Fruit fly (Drosophila melanogaster) whole organism, pupa: ENCODE measurements around the gene CG18598.

Experiments used
- CG10348 ChIP-seq: fragments of 200-800 bp; sonication (Bioruptor generic); IDR thresholded peaks from 2 replicates; pipeline ENCODE4 v1.3.6; 2022; ENCODE audit warnings: missing biosample characterization, missing genetic modification characterization
- CG4496 ChIP-seq: fragments of 200-800 bp; sonication (Bioruptor generic); IDR thresholded peaks from 3 replicates; pipeline ENCODE4 v1.3.6; 2022; ENCODE audit warnings: missing biosample characterization, missing genetic modification characterization
- D1 ChIP-seq: fragments of 200-800 bp; sonication (Bioruptor generic); optimal IDR thresholded peaks from 2 replicates; lab custom pipeline; 2018; ENCODE audit warnings: missing biosample characterization, mild to moderate bottlenecking, missing genetic modification characterization, moderate library complexity
- fd96Ca ChIP-seq: fragments of 200-800 bp; sonication (Bioruptor generic); IDR thresholded peaks from 3 replicates; pipeline ENCODE4 v1.3.6; 2022; ENCODE audit warnings: missing biosample characterization, missing genetic modification characterization

- TF ChIP-seq fd96Ca (GFP tag; lab: Robert Waterston, UW) (no peak), CG10348 (GFP tag; lab: Robert Waterston, UW) (no peak), CG4496 (GFP tag; lab: Robert Waterston, UW) (no peak), D1 (tag; lab: Kevin White, UChicago) (no peak)
Observed at dm6 chr3R:18292371-18292770, 41.5 kb downstream of the CG18598 start.
